Fruit fly (Drosophila melanogaster) whole organism, adult: ENCODE data around the gene CG31517.

ENCODE experiments used
- CG11617 ChIP-seq: fragments of 200-800 bp; sonication (Bioruptor generic); optimal IDR thresholded peaks from 2 replicates; lab custom pipeline; 2017; ENCODE audit warnings: mild to moderate bottlenecking, missing biosample characterization, missing genetic modification reagents, missing genetic modification characterization
- CG14711 ChIP-seq: fragments of 200-800 bp; sonication (Bioruptor generic); optimal IDR thresholded peaks from 2 replicates; lab custom pipeline; 2018; ENCODE audit warnings: missing biosample characterization, mild to moderate bottlenecking, missing genetic modification characterization, moderate library complexity
- CG1620 ChIP-seq: fragments of 200-800 bp; sonication (Bioruptor generic); optimal IDR thresholded peaks from 2 replicates; lab custom pipeline; 2016; ENCODE audit warnings: missing biosample characterization, missing genetic modification characterization
- CG5204 ChIP-seq: fragments of 200-800 bp; sonication (Bioruptor generic); optimal IDR thresholded peaks from 2 replicates; lab custom pipeline; 2016; ENCODE audit warnings: missing biosample characterization, missing genetic modification characterization
- CG7045 ChIP-seq: fragments of 200-800 bp; sonication (Bioruptor generic); optimal IDR thresholded peaks from 2 replicates; lab custom pipeline; 2017; ENCODE audit warnings: missing biosample characterization, mild to moderate bottlenecking, missing genetic modification characterization
- CG7101 ChIP-seq: fragments of 200-800 bp; sonication (Bioruptor generic); optimal IDR thresholded peaks from 2 replicates; lab custom pipeline; 2018; ENCODE audit warnings: missing biosample characterization, mild to moderate bottlenecking, missing genetic modification characterization, moderate library complexity
- Clk ChIP-seq: fragments of 200-800 bp; sonication (Bioruptor generic); optimal IDR thresholded peaks from 2 replicates; lab custom pipeline; 2017; ENCODE audit warnings: missing biosample characterization, missing genetic modification characterization
- Mnt ChIP-seq: fragments of 200-800 bp; sonication (Bioruptor generic); optimal IDR thresholded peaks from 2 replicates; lab custom pipeline; 2016; ENCODE audit warnings: missing biosample characterization, mild to moderate bottlenecking, missing genetic modification characterization
- bab1 ChIP-seq: fragments of 200-800 bp; sonication (Bioruptor generic); optimal IDR thresholded peaks from 3 replicates; lab custom pipeline; 2019; ENCODE audit warnings: missing biosample characterization, mild to moderate bottlenecking, missing genetic modification characterization, moderate library complexity
- cic ChIP-seq: fragments of 200-800 bp; sonication (Bioruptor generic); optimal IDR thresholded peaks from 2 replicates; lab custom pipeline; 2017; ENCODE audit warnings: missing biosample characterization, mild to moderate bottlenecking, missing genetic modification characterization, moderate library complexity
- cnc ChIP-seq, 2 experiments: fragments of >200 bp; optimal IDR thresholded peaks; 2 replicates each; lab custom pipeline; 2017
- kay ChIP-seq: fragments of 200-800 bp; sonication (Bioruptor generic); peaks from one replicate; lab custom pipeline; 2016; ENCODE audit warnings: missing biosample characterization, missing genetic modification characterization, borderline replicate concordance
- ovo ChIP-seq: fragments of 200-800 bp; sonication (Bioruptor generic); optimal IDR thresholded peaks from 2 replicates; lab custom pipeline; 2016; ENCODE audit warnings: missing biosample characterization, missing genetic modification characterization
- toe ChIP-seq: fragments of 200-800 bp; sonication (Bioruptor generic); optimal IDR thresholded peaks from 2 replicates; lab custom pipeline; 2016; ENCODE audit warnings: missing biosample characterization, missing genetic modification characterization

DNA sequence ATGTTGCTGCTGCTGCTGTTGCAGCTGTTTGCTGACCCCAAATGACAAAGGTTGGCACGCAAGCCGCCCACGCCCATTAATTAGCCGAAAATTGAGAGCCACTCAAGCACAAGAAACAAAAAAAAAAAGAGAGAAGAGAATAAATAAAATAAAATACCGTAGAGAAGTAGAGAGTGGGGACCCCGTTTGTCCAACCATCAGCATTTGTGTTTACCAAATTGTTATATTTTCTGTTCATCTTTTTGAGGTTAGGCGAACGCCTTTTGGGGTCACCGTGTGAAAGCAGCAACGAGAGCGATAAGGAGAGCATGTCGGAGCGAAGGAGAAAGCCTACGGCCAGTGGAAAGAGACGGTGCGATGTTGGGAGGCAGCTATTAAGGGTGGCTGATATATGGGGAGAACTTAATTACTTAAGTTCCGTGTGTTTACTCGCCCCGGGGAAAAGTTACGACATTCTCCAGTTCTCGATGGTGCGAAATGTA, 29.9 kb downstream of the CG31517 start:
- no peak for TF ChIP-seq kay (GFP tag; lab: Kevin White, UChicago)
- TF ChIP-seq ovo (GFP tag; lab: Kevin White, UChicago): no peak
- no peak for TF ChIP-seq CG11617
- TF ChIP-seq Clk (GFP tag; lab: Kevin White, UChicago): no peak
- no peak for TF ChIP-seq cnc (optimal IDR thresholded peaks at IDR 0.05; lab: Kevin White, UChicago)
- no peak for TF ChIP-seq CG7101 (tag; lab: Kevin White, UChicago)
- TF ChIP-seq cic: no peak
- no peak for TF ChIP-seq toe (GFP tag; lab: Kevin White, UChicago)
- TF ChIP-seq Mnt (GFP tag; lab: Kevin White, UChicago): no peak
- no peak for TF ChIP-seq CG14711 (tag; lab: Kevin White, UChicago)
- TF ChIP-seq CG5204 (GFP tag; lab: Kevin White, UChicago): no peak
- no peak for TF ChIP-seq CG1620
- no peak for TF ChIP-seq bab1 (GFP tag; lab: Kevin White, UChicago)
- no peak for TF ChIP-seq CG7045 (GFP tag; lab: Kevin White, UChicago)
